Worm (Caenorhabditis elegans) whole organism, early embryonic: Measurements from ENCODE around the gene W03A5.6.

Experiments used
- B0310.2 ChIP-seq: sonication (generic microtip); optimal IDR thresholded peaks from 2 replicates; lab custom pipeline; 2016; ENCODE audit warnings: mild to moderate bottlenecking, missing genetic modification characterization, missing compliant biosample characterization
- F13C5.2 ChIP-seq: sonication (generic microtip); optimal IDR thresholded peaks from 2 replicates; lab custom pipeline; 2017; ENCODE audit warnings: mild to moderate bottlenecking, missing genetic modification characterization, inconsistent platforms, missing compliant biosample characterization
- aly-1 ChIP-seq: sonication (generic microtip); optimal IDR thresholded peaks from 2 replicates; lab custom pipeline; 2016; ENCODE audit warnings: missing genetic modification characterization, missing compliant biosample characterization
- ama-1 ChIP-seq: fragments of 150-350 bp; optimal IDR thresholded peaks from 2 replicates; lab custom pipeline; 2014
- ceh-13 ChIP-seq: fragments of 200-800 bp; sonication (Bioruptor generic); optimal IDR thresholded peaks from 2 replicates; lab custom pipeline; 2018; ENCODE audit warnings: mild to moderate bottlenecking, missing genetic modification characterization, missing compliant biosample characterization
- ceh-36 ChIP-seq: sonication (generic microtip); optimal IDR thresholded peaks from 2 replicates; lab custom pipeline; 2016; ENCODE audit warnings: missing genetic modification characterization, inconsistent platforms, missing compliant biosample characterization
- ets-7 ChIP-seq: sonication (generic microtip); optimal IDR thresholded peaks from 2 replicates; lab custom pipeline; 2016; ENCODE audit warnings: missing genotype, missing genetic modification characterization, missing compliant biosample characterization
- flt-1 ChIP-seq: fragments of 200-800 bp; sonication (Bioruptor generic); IDR thresholded peaks from 2 replicates; pipeline ENCODE4 v1.3.6; 2022; ENCODE audit warnings: missing genetic modification characterization, missing compliant biosample characterization
- hmbx-1 ChIP-seq: sonication (generic microtip); optimal IDR thresholded peaks from 2 replicates; lab custom pipeline; 2016; ENCODE audit warnings: mild to moderate bottlenecking, missing genetic modification characterization, missing compliant biosample characterization
- hmg-4 ChIP-seq: fragments of 200-800 bp; sonication (Bioruptor generic); optimal IDR thresholded peaks from 2 replicates; lab custom pipeline; 2018; ENCODE audit warnings: mild to moderate bottlenecking, missing genetic modification characterization, missing compliant biosample characterization
- hnd-1 ChIP-seq: sonication (generic microtip); optimal IDR thresholded peaks from 2 replicates; lab custom pipeline; 2016; ENCODE audit warnings: missing genetic modification characterization, missing compliant biosample characterization
- scrt-1 ChIP-seq: fragments of 200-800 bp; sonication (Bioruptor generic); IDR thresholded peaks from 2 replicates; pipeline ENCODE4 v1.3.6; 2022; ENCODE audit warnings: missing genetic modification characterization, missing compliant biosample characterization
- sea-1 ChIP-seq: fragments of 200-800 bp; sonication (Bioruptor generic); conservative IDR thresholded peaks from 2 replicates; pipeline ENCODE4 v1.3.6; 2022; ENCODE audit warnings: missing genetic modification characterization, missing compliant biosample characterization
- tbx-37 ChIP-seq: fragments of 200-800 bp; sonication (Bioruptor generic); conservative IDR thresholded peaks from 2 replicates; pipeline ENCODE4 v1.3.6; 2022; ENCODE audit warnings: missing genetic modification reagents, missing genetic modification characterization, missing compliant biosample characterization

DNA sequence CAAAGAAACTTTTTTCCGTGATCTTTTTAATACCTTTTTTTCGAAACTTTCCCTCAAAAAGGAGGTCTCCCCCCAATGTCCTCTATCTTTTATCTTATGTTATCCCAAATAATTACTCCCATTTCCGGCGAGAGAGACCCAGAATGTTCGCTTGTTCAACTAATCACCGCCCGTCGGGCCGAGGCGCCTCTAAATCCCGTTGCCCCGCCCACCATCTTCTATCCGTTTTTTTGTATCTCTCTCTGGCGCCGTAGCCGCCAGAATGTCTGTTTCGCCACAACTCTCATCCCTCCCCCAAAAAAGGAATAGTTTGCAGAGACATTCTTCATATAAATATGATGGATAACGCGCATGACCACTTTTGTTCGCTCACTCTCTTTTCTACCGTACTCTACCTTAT lies 32.3 kb upstream of the W03A5.6 start:
- TF ChIP-seq ama-1 (lab: Kevin White, UChicago) (no peak), flt-1 (GFP tag; lab: Robert Waterston, UW) (no peak), hmg-4 (GFP tag; lab: Kevin White, UChicago) (no peak), tbx-37 (no peak), aly-1 (no peak), hnd-1 (tag; lab: Kevin White, UChicago) (no peak), hmbx-1 (tag; lab: Kevin White, UChicago) (no peak), sea-1 (no peak), scrt-1 (no peak), F13C5.2 (no peak), ceh-13 (GFP tag; lab: Kevin White, UChicago) (no peak), ceh-36 (peak; percentile 15), B0310.2 (no peak), ets-7 (no peak)
